Worm (Caenorhabditis elegans): Measurements from ENCODE around the gene maph-9.
A peak's percentile ranks its signal among the peaks of the same experiment; 100 is the strongest.

The maph-9 gene

ce11 chrIV:7167983-7168760 lies 11.7 kb downstream of the maph-9 start, which contains the start of gene skr-16 (continued):
- TF ChIP-seq mdt-29 (GFP tag; IDR thresholded peaks at IDR 0.05) (no peak), spr-1 (tag; optimal IDR thresholded peaks at IDR 0.05) (no peak), dpl-1 (GFP tag; optimal IDR thresholded peaks at IDR 0.05) (peak; percentile 48), nhr-42 (GFP tag; IDR thresholded peaks at IDR 0.05) (no peak), ceh-44 (GFP tag; IDR thresholded peaks at IDR 0.05) (no peak), fkh-10 (GFP tag; optimal IDR thresholded peaks at IDR 0.05) (no peak), unc-62 (GFP tag; optimal IDR thresholded peaks at IDR 0.05 in 1 of 2) (peak in 1 of 2 experiments; percentile 23), unc-62 (tag; optimal IDR thresholded peaks at IDR 0.05) (no peak), lin-39 (tag; optimal IDR thresholded peaks at IDR 0.05) (no peak), Y105C5A.15 (GFP tag; IDR thresholded peaks at IDR 0.05) (no peak), vab-7 (GFP tag; IDR thresholded peaks at IDR 0.05) (no peak), skn-1 (tag; optimal IDR thresholded peaks at IDR 0.05) (no peak), snpc-1.2 (GFP tag; IDR thresholded peaks at IDR 0.05) (no peak), T26A8.4 (GFP tag; IDR thresholded peaks at IDR 0.05) (no peak), php-3 (GFP tag; IDR thresholded peaks at IDR 0.05) (no peak), attf-4 (tag; optimal IDR thresholded peaks at IDR 0.05) (no peak), dmd-9 (GFP tag; IDR thresholded peaks at IDR 0.05) (no peak), hif-1 (tag; optimal IDR thresholded peaks at IDR 0.05) (no peak)

ce11 chrIV:7171222-7171621 lies 14.8 kb downstream of the maph-9 start, which contains the start of gene str-220:
Gene str-220, minus strand, starts transcription at chrIV:7171322.
- TF ChIP-seq mxl-2 (GFP tag; conservative IDR thresholded peaks at IDR 0.05), result no peak

- TF ChIP-seq rbr-2 (tag; optimal IDR thresholded peaks at IDR 0.05) (no peak), dmd-6 (GFP tag; IDR thresholded peaks at IDR 0.05) (no peak), lsy-2 (tag; optimal IDR thresholded peaks at IDR 0.05) (no peak), T26A8.4 (GFP tag; IDR thresholded peaks at IDR 0.05) (no peak), spr-1 (tag; optimal IDR thresholded peaks at IDR 0.05) (no peak), nhr-102 (tag; optimal IDR thresholded peaks at IDR 0.05) (no peak), snpc-4 (tag; optimal IDR thresholded peaks at IDR 0.05) (no peak)
Observed at ce11 chrIV:7173489-7173888, 17.1 kb downstream of the maph-9 start, which contains the start of gene str-1. Gene str-1, plus strand, starts transcription at chrIV:7173789.

- no peak for TF ChIP-seq aly-2 (tag; optimal IDR thresholded peaks at IDR 0.05)
- TF ChIP-seq lin-29 (GFP tag; IDR thresholded peaks at IDR 0.05), result no peak
- TF ChIP-seq Y75B8A.6 (GFP tag; IDR thresholded peaks at IDR 0.05), result no peak
- TF ChIP-seq ceh-44 (GFP tag; IDR thresholded peaks at IDR 0.05), result no peak
- no peak for TF ChIP-seq cey-2 (tag; optimal IDR thresholded peaks at IDR 0.05; ENCODE audit: borderline replicate concordance, insufficient read depth)
- no peak for TF ChIP-seq ztf-11 (tag; optimal IDR thresholded peaks at IDR 0.05)
- no peak for TF ChIP-seq lin-38 (GFP tag; IDR thresholded peaks at IDR 0.05)
- TF ChIP-seq dmd-8 (GFP tag; IDR thresholded peaks at IDR 0.05), result no peak
- no peak for TF ChIP-seq ZK546.5 (tag; optimal IDR thresholded peaks at IDR 0.05)
- TF ChIP-seq nhr-25 (tag; optimal IDR thresholded peaks at IDR 0.05; ENCODE audit: borderline replicate concordance, insufficient read depth), result no peak
- no peak for TF ChIP-seq F10B5.3 (tag; optimal IDR thresholded peaks at IDR 0.05)
- no peak for TF ChIP-seq lsy-2 (tag; optimal IDR thresholded peaks at IDR 0.05)
- no peak for TF ChIP-seq hlh-30 (tag; optimal IDR thresholded peaks at IDR 0.05; ENCODE audit: insufficient read depth)
- TF ChIP-seq mdl-1 (tag; optimal IDR thresholded peaks at IDR 0.05), result no peak
- TF ChIP-seq duxl-1 (tag; optimal IDR thresholded peaks at IDR 0.05; ENCODE audit: poor library complexity), result no peak
- TF ChIP-seq fkh-10 (GFP tag; optimal IDR thresholded peaks at IDR 0.05), result no peak
- TF ChIP-seq madf-9 (GFP tag; conservative IDR thresholded peaks at IDR 0.05), result no peak
- TF ChIP-seq fos-1 (tag; optimal IDR thresholded peaks at IDR 0.05), result no peak
Observed at ce11 chrIV:7175346-7175745, 18.9 kb downstream of the maph-9 start, which contains the start of gene C42D4.19. Gene C42D4.19, plus strand, starts transcription at chrIV:7175646.
